Fruit fly (Drosophila melanogaster): ENCODE data around the gene RpS29.

RpS29 gene

DNA sequence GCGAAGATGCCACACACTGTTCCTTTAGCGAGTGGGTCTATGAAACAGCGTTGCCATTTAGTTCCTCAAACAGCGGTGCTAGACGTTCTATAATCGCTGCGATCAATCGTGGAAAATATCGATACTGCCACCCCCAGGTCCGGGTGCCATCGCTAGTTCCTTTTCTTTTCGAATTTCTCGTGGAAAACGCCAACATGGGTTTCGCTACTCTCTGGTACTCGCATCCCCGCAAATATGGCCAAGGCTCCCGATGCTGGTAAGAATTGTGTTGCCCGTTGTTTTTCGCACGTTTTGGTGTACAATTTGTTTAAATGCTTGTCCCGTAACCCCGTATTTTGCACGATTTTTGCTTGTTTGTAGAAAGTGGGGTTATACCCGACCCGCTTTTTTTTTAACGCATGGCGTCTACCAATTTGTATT lies at the start of gene RpS29:
Gene RpS29 (plus strand): TSS at position 102 of the 420 bp plus-strand sequence.
- no peak for TF ChIP-seq CG17806 (tag; optimal IDR thresholded peaks at IDR 0.05)
- no peak for TF ChIP-seq CG10348 (GFP tag; IDR thresholded peaks at IDR 0.05)
- TF ChIP-seq Snoo (tag; optimal IDR thresholded peaks at IDR 0.05): peak; percentile 64
- peak; percentile 26; the same call in 1 of the 2 replicates for TF ChIP-seq CG32121 (GFP tag; IDR thresholded peaks at IDR 0.05)
- TF ChIP-seq rn (GFP tag; IDR thresholded peaks at IDR 0.05): peak; percentile 38; the same call in 1 of the 2 replicates
- no peak for TF ChIP-seq Pif1B (GFP tag; optimal IDR thresholded peaks at IDR 0.05)
- TF ChIP-seq CG12605 (GFP tag; IDR thresholded peaks at IDR 0.05): peak; percentile 26; the same call in 1 of the 2 replicates
- TF ChIP-seq CG15710 (tag; optimal IDR thresholded peaks at IDR 0.05): peak; percentile 17
- TF ChIP-seq CG8301 (tag; optimal IDR thresholded peaks at IDR 0.05): peak; percentile 16
- no peak for TF ChIP-seq CG9948 (tag; optimal IDR thresholded peaks at IDR 0.05)
- TF ChIP-seq CG14655 (GFP tag; optimal IDR thresholded peaks at IDR 0.05): no peak
- TF ChIP-seq CG8159 (tag; optimal IDR thresholded peaks at IDR 0.05): peak; percentile 41
- TF ChIP-seq CG13204 (GFP tag; optimal IDR thresholded peaks at IDR 0.05): no peak
- peak; percentile 78; the same call in 2 of the 3 replicates for TF ChIP-seq CG4496 (GFP tag; IDR thresholded peaks at IDR 0.05)
- TF ChIP-seq EcR (GFP tag; optimal IDR thresholded peaks at IDR 0.05): peak; percentile 22
- peak; percentile 17 for TF ChIP-seq gl (tag; optimal IDR thresholded peaks at IDR 0.05)
- peak; percentile 30 for TF ChIP-seq CG34367 (tag; optimal IDR thresholded peaks at IDR 0.05)
- peak; percentile 54; the same call in 1 of the 3 replicates for TF ChIP-seq fd96Ca (GFP tag; IDR thresholded peaks at IDR 0.05)
- peak; percentile 57 for TF ChIP-seq Ets98B (GFP tag; IDR thresholded peaks at IDR 0.05)
- no peak for TF ChIP-seq Pif1A (GFP tag; optimal IDR thresholded peaks at IDR 0.05)
- no peak for TF ChIP-seq D1 (tag; optimal IDR thresholded peaks at IDR 0.05)

DNA sequence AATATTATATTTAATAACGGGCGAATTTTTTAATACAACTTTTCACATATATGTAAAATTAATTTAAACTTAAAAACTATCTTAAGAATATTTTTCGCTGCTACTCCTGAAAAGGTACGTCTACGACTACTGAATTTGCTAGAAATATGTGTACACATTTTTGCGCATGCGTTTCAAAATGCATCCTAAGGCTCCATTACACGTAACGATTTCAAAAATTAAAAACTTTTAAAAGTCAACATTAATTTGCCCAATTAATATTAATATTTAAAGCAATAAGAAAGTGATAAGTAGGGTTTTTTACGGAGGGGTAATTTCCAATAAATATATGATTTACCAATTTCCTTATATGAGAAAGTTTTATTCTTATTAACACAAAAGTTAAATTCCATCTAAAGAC lies 47.1 kb upstream of the RpS29 start, which contains the start of gene FoxP:
Gene FoxP (minus strand): TSS at position 89 of the 400 bp plus-strand sequence.
- TF ChIP-seq EcR (GFP tag; optimal IDR thresholded peaks at IDR 0.05): no peak
- TF ChIP-seq CG14655 (GFP tag; optimal IDR thresholded peaks at IDR 0.05): no peak
- no peak for TF ChIP-seq CG32121 (GFP tag; IDR thresholded peaks at IDR 0.05)
- TF ChIP-seq Pif1B (GFP tag; optimal IDR thresholded peaks at IDR 0.05): no peak

DNA sequence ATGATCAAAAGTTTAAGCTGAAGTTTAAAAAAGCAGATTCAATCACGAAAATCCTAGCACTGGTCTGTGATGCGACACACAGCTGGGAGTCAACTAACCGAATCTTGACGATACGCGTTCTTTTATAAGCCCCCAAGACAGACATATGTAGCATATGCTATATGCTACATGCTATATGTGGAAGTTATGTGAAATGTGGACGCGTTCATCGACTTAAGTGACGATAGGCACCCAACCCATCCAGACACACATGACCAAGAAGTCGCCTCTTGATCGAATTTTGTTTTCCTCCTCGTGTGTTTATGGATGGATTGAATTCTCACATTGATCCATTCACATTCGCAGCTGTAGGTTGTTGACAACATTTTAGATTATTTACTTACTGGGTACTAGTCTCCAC lies 44.7 kb upstream of the RpS29 start, which contains the start of gene alphaTub85E:
Gene alphaTub85E (minus strand): TSS at position 101 of the 400 bp plus-strand sequence.
- no peak for TF ChIP-seq CG13204 (GFP tag; optimal IDR thresholded peaks at IDR 0.05)
- no peak for TF ChIP-seq CG32121 (GFP tag; IDR thresholded peaks at IDR 0.05)
- TF ChIP-seq Pif1A (GFP tag; optimal IDR thresholded peaks at IDR 0.05): no peak
- TF ChIP-seq CG8159 (tag; optimal IDR thresholded peaks at IDR 0.05): no peak
- no peak for TF ChIP-seq CG14655 (GFP tag; optimal IDR thresholded peaks at IDR 0.05)
- TF ChIP-seq rn (GFP tag; IDR thresholded peaks at IDR 0.05): no peak
- no peak for TF ChIP-seq CG8301 (tag; optimal IDR thresholded peaks at IDR 0.05)
- TF ChIP-seq CG34367 (tag; optimal IDR thresholded peaks at IDR 0.05): no peak

DNA sequence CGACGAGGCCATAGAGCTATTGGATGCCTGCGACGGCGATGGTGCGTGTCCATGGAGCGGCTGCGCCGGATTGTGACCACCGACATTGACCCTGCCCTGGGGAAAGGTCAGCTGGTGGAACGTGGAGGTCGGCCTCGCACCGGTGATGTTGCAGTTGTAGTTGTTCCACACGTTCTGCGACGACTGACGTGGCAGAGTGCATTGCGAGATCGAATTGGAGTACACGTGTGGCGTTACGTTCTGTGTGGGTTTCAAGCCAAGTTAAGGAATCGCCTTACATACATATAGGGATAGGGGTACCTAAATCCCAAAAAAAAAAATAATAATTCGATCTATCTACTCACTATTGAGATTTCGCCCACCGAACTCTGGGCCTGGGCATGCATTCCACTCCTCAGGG lies 42.7 kb upstream of the RpS29 start:
- TF ChIP-seq EcR (GFP tag; optimal IDR thresholded peaks at IDR 0.05): no peak
- TF ChIP-seq CG10348 (GFP tag; IDR thresholded peaks at IDR 0.05): no peak
- TF ChIP-seq Snoo (tag; optimal IDR thresholded peaks at IDR 0.05): no peak
- no peak for TF ChIP-seq fd96Ca (GFP tag; IDR thresholded peaks at IDR 0.05)
- TF ChIP-seq Ets98B (GFP tag; IDR thresholded peaks at IDR 0.05): no peak
- no peak for TF ChIP-seq CG12605 (GFP tag; IDR thresholded peaks at IDR 0.05)
- no peak for TF ChIP-seq Pif1B (GFP tag; optimal IDR thresholded peaks at IDR 0.05)
- no peak for TF ChIP-seq CG14655 (GFP tag; optimal IDR thresholded peaks at IDR 0.05)
- no peak for TF ChIP-seq CG32121 (GFP tag; IDR thresholded peaks at IDR 0.05)
- no peak for TF ChIP-seq gl (tag; optimal IDR thresholded peaks at IDR 0.05)
- TF ChIP-seq CG17806 (tag; optimal IDR thresholded peaks at IDR 0.05): no peak
- no peak for TF ChIP-seq CG8301 (tag; optimal IDR thresholded peaks at IDR 0.05)

DNA sequence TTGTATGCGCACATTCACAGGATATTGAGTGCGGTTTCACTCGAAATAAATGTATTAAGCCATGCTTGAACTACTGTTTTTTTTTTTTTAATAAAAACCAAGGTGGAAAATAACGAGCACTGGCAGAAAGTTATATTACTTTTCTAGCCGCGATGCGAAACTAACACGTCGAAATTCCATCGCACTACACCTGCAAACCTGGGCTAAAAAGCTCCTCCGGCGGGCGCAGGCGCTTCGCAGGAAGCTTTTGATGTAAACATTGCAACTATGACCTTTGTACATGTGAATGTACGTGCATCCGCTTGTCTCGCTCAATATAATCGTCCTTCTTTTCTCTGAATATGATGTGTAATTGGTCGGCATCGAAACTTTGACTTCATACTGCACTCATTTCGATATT lies 38.0 kb upstream of the RpS29 start, which contains the start of gene side-VII:
Gene side-VII (minus strand): TSS at position 187 of the 400 bp plus-strand sequence.
- TF ChIP-seq CG32121 (GFP tag; IDR thresholded peaks at IDR 0.05) (no peak), CG13204 (GFP tag; optimal IDR thresholded peaks at IDR 0.05) (no peak), Pif1B (GFP tag; optimal IDR thresholded peaks at IDR 0.05) (no peak), Pif1A (GFP tag; optimal IDR thresholded peaks at IDR 0.05) (no peak), CG15710 (tag; optimal IDR thresholded peaks at IDR 0.05) (no peak), CG8301 (tag; optimal IDR thresholded peaks at IDR 0.05) (no peak), CG9948 (tag; optimal IDR thresholded peaks at IDR 0.05) (no peak), CG8159 (tag; optimal IDR thresholded peaks at IDR 0.05) (no peak)

dm6 chr3R:9740713-9741112 lies 37.1 kb upstream of the RpS29 start, which contains the start of gene Pnn:
TSS of gene Pnn (plus strand) at chr3R:9740899.
- TF ChIP-seq rn (GFP tag; IDR thresholded peaks at IDR 0.05) (no peak), CG10348 (GFP tag; IDR thresholded peaks at IDR 0.05) (no peak), CG4496 (GFP tag; IDR thresholded peaks at IDR 0.05) (no peak), CG14655 (GFP tag; optimal IDR thresholded peaks at IDR 0.05) (no peak), Snoo (tag; optimal IDR thresholded peaks at IDR 0.05) (no peak), Ets98B (GFP tag; IDR thresholded peaks at IDR 0.05) (no peak), CG8301 (tag; optimal IDR thresholded peaks at IDR 0.05) (no peak), CG13204 (GFP tag; optimal IDR thresholded peaks at IDR 0.05) (no peak), gl (tag; optimal IDR thresholded peaks at IDR 0.05) (no peak), CG12605 (GFP tag; IDR thresholded peaks at IDR 0.05) (no peak), CG15710 (tag; optimal IDR thresholded peaks at IDR 0.05) (no peak), Pif1B (GFP tag; optimal IDR thresholded peaks at IDR 0.05) (no peak), CG8159 (tag; optimal IDR thresholded peaks at IDR 0.05) (no peak)
